Worm (Caenorhabditis elegans): ENCODE data around the gene wip-1.
"Not testable (repeated sequence)": the region's sequence is repeated elsewhere in the genome, so short reads cannot be mapped to it uniquely, and the experiment has no call there.

wip-1 gene

ce11 chrIII:5018116-5018689, at the start of gene wip-1 (continued):
- TF ChIP-seq ceh-34 (tag; optimal IDR thresholded peaks at IDR 0.05) (peak; percentile 94), ceh-31 (tag; optimal IDR thresholded peaks at IDR 0.05) (peak; percentile 91), F13H6.1 (tag; optimal IDR thresholded peaks at IDR 0.05) (peak; percentile 80), K09A11.1 (tag; optimal IDR thresholded peaks at IDR 0.05; ENCODE audit: insufficient read depth) (peak; percentile 80), pag-3 (tag; optimal IDR thresholded peaks at IDR 0.05; ENCODE audit: borderline replicate concordance) (no peak), fkh-10 (GFP tag; optimal IDR thresholded peaks at IDR 0.05) (no peak), unc-42 (tag; optimal IDR thresholded peaks at IDR 0.05) (peak; percentile 66), mec-3 (tag; optimal IDR thresholded peaks at IDR 0.05; ENCODE audit: borderline replicate concordance) (no peak), pax-1 (tag; optimal IDR thresholded peaks at IDR 0.05) (no peak), ztf-16 (tag; optimal IDR thresholded peaks at IDR 0.05) (peak; percentile 84), ceh-45 (GFP tag; IDR thresholded peaks at IDR 0.05) (0 out of 2 replicates have a peak, but pooled peaks have one; percentile 36), C08G9.2 (tag; optimal IDR thresholded peaks at IDR 0.05) (peak; percentile 66), syd-9 (tag; optimal IDR thresholded peaks at IDR 0.05) (peak; percentile 78), unc-55 (GFP tag; optimal IDR thresholded peaks at IDR 0.05) (peak; percentile 65), nhr-11 (tag; optimal IDR thresholded peaks at IDR 0.05) (no peak), eyg-1 (tag; optimal IDR thresholded peaks at IDR 0.05) (peak; percentile 40), sox-2 (GFP tag; IDR thresholded peaks at IDR 0.05) (no peak)

DNA sequence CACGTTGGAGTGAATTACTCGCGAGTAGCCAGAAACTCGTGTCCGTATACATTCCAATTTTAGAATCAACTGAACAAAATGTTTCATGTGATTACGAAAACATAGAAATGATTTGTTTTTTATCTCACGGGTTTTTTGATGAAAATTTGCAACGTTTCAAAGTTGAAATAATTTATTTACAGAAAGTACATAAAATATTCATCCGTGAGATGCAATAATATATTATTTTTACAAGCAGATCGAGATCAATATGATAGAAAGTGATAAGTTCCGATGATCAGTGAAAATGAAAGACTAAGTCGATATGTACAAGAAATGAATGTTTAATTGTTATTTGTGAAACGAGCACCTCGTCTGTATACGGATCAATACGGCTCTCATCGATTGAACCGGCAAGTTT, 38.1 kb upstream of the wip-1 start, which contains the start of gene C27F2.6:
TSS of gene C27F2.6 (minus strand) at position 101 of the 400 bp plus-strand sequence.
- not testable (repeated sequence) for TF ChIP-seq hlh-30 (tag; optimal IDR thresholded peaks at IDR 0.05; ENCODE audit: insufficient read depth); unc-55 (GFP tag; optimal IDR thresholded peaks at IDR 0.05); nhr-11 (tag; optimal IDR thresholded peaks at IDR 0.05)

ce11 chrIII:4983961-4984360, 34.5 kb upstream of the wip-1 start:
- TF ChIP-seq ceh-18 (tag; optimal IDR thresholded peaks at IDR 0.05): no peak
- no peak for TF ChIP-seq nhr-11 (tag; optimal IDR thresholded peaks at IDR 0.05)
- no peak for TF ChIP-seq elt-4 (tag; optimal IDR thresholded peaks at IDR 0.05)
- no peak for TF ChIP-seq ceh-24 (tag; optimal IDR thresholded peaks at IDR 0.05)
- no peak for TF ChIP-seq madf-2 (tag; optimal IDR thresholded peaks at IDR 0.05)
- no peak for TF ChIP-seq tbx-2 (tag; optimal IDR thresholded peaks at IDR 0.05)
- no peak for TF ChIP-seq sox-4 (tag; optimal IDR thresholded peaks at IDR 0.05)
- TF ChIP-seq ttx-3 (tag; optimal IDR thresholded peaks at IDR 0.05): no peak
- no peak for TF ChIP-seq sox-2 (GFP tag; IDR thresholded peaks at IDR 0.05)
- TF ChIP-seq unc-42 (tag; optimal IDR thresholded peaks at IDR 0.05): no peak
- no peak for TF ChIP-seq ref-2 (tag; optimal IDR thresholded peaks at IDR 0.05)

ce11 chrIII:4984444-4985086, 33.9 kb upstream of the wip-1 start, which contains the start of gene C27F2.7:
Gene C27F2.7, minus strand, starts transcription at chrIII:4984494.
- no peak for TF ChIP-seq ztf-16 (tag; optimal IDR thresholded peaks at IDR 0.05)
- TF ChIP-seq ceh-48 (tag; optimal IDR thresholded peaks at IDR 0.05): no peak
- TF ChIP-seq nfya-1 (tag; optimal IDR thresholded peaks at IDR 0.05): peak; percentile 24

DNA sequence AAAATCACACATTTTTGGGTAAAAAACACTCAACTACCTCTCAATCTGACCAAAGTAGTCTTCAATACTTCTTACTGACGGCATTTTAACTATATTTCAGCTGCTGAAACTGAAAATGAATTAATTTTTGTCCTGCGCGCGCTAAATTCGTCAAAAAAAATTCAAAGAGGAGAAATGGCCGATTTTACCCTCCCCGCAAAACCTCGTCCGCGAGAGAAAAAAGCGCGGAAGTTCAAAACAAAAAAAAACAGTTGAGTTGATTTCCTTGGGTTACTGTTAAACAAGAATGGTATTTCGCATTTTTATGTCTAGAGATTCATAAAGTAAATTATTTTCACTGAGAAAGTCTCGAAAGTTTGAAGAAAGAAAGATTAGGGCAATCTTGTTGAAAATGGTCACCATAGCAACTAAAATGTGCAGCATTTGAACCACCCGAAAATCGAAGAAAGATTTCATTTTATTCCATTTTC, 31.6 kb upstream of the wip-1 start, which contains the start of the genes C27F2.10 and wdr-60:
TSS of gene C27F2.10 (minus strand) at position 109 of the 470 bp plus-strand sequence.
TSS of gene wdr-60 (plus strand) at position 420 of the 470 bp plus-strand sequence.
- no peak for TF ChIP-seq ceh-14 (tag; optimal IDR thresholded peaks at IDR 0.05)
- TF ChIP-seq ets-4 (tag; optimal IDR thresholded peaks at IDR 0.05): peak; percentile 94
- peak; percentile 68 for TF ChIP-seq ceh-31 (tag; optimal IDR thresholded peaks at IDR 0.05)
- TF ChIP-seq C08G9.2 (tag; optimal IDR thresholded peaks at IDR 0.05): peak; percentile 83
- TF ChIP-seq ceh-6 (GFP tag; optimal IDR thresholded peaks at IDR 0.05): no peak
- no peak for TF ChIP-seq ama-1 (optimal IDR thresholded peaks at IDR 0.05)
- TF ChIP-seq ref-2 (tag; optimal IDR thresholded peaks at IDR 0.05): peak; percentile 18
- TF ChIP-seq tbx-7 (tag; optimal IDR thresholded peaks at IDR 0.05): peak; percentile 63
- peak; percentile 21 for TF ChIP-seq mec-3 (tag; optimal IDR thresholded peaks at IDR 0.05; ENCODE audit: borderline replicate concordance)
- TF ChIP-seq tbx-2 (tag; optimal IDR thresholded peaks at IDR 0.05): peak; percentile 59
- no peak for TF ChIP-seq che-1 (tag; optimal IDR thresholded peaks at IDR 0.05)
- peak; percentile 58 for TF ChIP-seq ceh-2 (tag; optimal IDR thresholded peaks at IDR 0.05)
- no peak for TF ChIP-seq npax-4 (tag; optimal IDR thresholded peaks at IDR 0.05)

Data from whole organism, late embryonic.